Fruit fly (Drosophila melanogaster) whole organism, larva: Measurements from ENCODE around the gene Elba3.

Source experiments
- noc ChIP-seq: fragments of 200-800 bp; sonication (Bioruptor generic); optimal IDR thresholded peaks from 3 replicates; lab custom pipeline; 2019; ENCODE audit warnings: missing biosample characterization, mild to moderate bottlenecking, missing genetic modification characterization, moderate library complexity

Gene Elba3

DNA sequence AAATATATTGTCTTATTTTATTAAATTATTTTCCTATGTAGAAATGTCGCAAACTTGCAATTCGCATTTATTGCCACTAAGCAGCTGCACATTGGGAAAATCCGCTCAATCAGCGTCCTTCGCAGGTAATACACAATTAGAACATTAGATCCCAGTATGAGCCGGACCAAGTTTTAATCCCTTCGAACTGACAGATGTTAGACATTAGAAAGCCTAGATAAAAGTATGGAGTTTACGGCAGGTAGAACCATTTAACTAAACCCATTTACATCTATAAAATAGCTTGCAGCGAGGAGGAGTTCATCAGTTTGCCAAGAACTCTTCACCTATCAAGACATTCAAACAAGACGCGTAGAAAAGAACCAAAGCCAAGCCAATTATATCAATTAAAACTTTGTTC is at the start of gene Elba3:
Gene Elba3 (plus strand): TSS at position 301 of the 400 bp plus-strand sequence.
- no peak for TF ChIP-seq noc (tag; lab: Kevin White, UChicago)

DNA sequence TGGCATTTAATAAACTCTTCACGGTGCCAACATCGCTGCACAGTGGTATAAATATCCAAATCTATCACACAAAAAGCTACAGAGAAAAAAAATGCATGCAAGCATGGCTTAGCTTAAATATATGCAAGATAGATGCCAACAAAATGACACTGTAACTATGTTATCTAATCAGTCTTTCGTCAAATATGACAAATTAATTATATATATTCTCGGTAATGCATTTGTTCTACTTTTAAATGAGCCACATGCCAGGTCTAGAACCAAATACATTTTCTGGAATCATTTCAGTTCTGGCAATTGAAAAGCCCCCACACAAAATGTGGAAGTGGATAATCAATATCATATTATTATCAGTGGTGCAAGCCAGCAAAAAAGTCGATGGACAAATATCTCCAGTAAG is 46.3 kb upstream of the Elba3 start, which contains the start of gene BG642163:
Gene BG642163 (plus strand): TSS at position 301 of the 400 bp plus-strand sequence.
- no peak for TF ChIP-seq noc (tag; lab: Kevin White, UChicago)

DNA sequence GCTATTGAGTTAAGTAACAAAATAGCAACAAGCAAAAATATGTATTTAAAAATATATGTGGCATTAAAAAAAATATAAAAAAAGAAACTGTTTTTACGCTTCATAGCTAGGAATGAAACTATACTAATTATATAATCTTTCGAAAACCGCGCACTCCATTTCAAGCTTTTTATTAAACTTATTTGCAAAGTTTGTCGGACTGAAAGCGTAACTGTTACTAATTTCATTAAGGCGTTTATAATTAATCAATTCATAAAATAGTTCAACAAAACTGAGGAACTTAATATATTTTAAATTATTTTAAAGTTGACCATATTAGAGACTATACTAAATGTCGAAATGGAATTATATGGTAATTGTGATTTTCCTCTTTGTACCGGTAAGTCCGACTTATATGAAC is 44.6 kb upstream of the Elba3 start, which contains the start of gene CG15635:
Gene CG15635 (plus strand): TSS at position 301 of the 400 bp plus-strand sequence.
- TF ChIP-seq noc (tag; lab: Kevin White, UChicago): no peak

DNA sequence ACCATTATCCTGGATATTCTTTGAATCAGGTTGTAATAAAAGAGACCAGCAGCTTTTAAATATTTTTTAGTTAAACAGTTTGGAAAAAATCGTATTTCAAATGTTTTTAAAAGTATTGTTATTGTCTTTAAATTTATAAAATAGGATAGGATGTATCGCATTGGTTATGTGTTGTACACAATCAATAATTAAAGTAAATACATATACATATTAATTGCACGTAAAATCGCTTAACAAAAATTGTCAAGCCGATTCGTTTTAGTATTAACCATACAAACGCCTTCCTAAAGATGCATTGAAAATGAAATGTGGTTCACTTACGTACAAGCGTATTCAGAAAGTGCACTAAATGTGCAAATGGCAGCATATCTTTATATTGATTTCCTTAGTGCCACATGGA is 40.6 kb upstream of the Elba3 start, which contains the start of gene CG43798:
Gene CG43798 (plus strand): TSS at position 301 of the 400 bp plus-strand sequence.
- no peak for TF ChIP-seq noc (tag; lab: Kevin White, UChicago)

DNA sequence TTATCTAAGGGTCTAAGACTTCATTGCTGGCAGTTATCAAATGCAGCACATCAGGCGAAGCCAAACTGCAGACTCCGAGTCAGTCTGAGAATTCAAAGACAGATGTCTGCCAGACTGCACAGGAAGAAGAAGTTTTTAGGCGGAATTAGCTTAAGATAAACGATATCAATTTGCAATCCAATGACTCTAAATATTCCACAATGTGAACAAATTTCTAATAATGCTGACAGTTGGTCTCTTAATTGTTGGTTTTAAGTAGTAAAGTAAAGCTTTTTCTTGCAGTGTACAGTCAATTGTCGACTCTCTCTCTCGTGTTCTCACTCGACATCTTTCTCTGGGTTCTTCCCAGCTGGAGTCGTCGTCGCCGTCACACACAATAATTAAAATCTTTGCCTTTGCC is 38.5 kb upstream of the Elba3 start:
- TF ChIP-seq noc (tag; lab: Kevin White, UChicago): no peak

DNA sequence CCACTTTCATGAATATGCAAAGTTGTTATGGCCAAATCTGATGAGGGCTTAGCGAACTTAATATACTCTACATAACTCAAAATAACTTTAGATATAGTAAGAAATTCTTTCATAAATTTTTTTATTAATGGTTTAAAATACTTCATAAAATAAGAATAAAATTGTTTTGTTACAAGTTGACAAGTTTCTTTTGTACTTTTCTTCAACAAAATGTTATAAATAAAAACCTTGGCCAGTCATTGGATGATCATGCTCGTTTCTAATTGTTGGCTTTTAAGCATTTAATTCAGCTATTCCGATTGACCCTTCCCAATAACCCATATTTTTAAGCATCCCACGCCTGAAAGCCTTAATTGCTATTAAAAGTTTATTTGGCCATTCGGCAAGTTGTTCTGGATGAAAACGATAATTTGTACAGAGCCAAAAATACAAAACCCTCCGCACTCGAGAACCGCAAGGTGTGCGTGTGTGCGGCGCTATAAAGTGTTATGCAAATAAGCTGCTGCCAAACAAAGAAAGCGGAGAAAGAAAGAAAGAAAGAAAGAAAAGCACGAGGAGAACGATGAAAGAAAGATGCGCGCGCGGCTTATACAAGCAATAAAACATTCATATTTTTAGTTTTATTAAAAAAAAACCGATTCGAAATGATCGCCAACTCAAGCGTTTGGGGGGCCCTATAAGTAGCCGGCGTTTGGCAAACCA is 36.4 kb upstream of the Elba3 start, which contains the start of gene CG3355:
Gene CG3355 (plus strand): TSS at position 652 of the 702 bp plus-strand sequence.
- TF ChIP-seq noc (tag; lab: Kevin White, UChicago): no peak

DNA sequence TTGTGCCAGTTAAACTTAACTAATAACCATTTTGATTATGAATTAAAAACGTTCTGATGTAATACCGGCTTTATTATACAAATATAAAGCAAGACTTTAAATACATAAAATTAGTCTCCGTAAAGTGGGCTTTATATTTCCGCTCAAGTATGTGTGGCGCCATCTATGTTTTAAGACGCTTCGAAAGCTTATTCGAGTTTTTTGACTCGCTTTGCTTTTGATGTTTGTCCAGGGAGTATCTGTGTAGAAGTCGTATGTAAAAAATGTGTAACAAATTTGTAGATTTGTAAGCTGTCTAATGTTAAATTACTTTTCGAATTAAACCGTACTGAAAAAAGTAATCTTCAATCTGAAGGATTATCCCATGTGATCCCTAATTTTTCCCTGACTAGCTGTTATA is 26.4 kb upstream of the Elba3 start:
- no peak for TF ChIP-seq noc (tag; lab: Kevin White, UChicago)

DNA sequence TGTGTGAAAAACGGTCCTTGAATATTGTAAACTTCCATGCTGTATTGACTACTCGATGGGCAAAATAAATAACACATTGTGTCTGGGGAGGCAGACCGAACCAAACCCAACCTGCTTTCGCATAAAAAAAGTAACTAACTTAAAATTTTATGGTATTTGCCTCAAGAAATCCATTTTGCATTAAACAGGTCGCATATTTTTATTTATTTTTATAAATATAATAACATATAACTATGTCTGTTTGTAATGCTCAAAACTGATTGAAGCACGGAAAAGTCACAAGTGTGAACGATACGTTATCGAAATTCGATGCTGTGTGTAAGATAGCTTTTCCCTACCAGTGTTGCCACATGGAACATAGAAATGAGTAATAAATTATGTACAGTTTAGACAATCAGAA is 4.9 kb upstream of the Elba3 start, which contains the start of gene CG11929:
Gene CG11929 (plus strand): TSS at position 301 of the 400 bp plus-strand sequence.
- no peak for TF ChIP-seq noc (tag; lab: Kevin White, UChicago)

DNA sequence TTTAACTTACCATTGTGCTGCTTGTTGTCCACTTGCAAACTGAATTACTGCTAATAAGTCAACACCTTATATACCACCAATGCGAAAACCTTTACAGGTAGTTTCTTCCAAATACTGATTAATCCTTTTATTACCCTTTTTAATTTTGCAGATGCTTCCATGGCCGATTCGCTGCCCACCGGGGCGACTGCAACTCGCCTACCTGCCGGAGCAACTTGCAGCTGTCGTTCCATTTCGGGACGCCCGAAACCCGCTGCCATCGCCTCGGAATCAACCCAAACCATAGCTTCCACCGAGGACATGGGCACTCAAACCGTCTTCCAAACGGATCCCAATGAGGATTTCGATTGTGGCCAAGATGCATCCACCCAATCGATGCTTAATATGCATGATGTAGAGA is 3.0 kb upstream of the Elba3 start, which contains the start of gene Elba1:
Gene Elba1 (minus strand): TSS at position 101 of the 400 bp plus-strand sequence.
- no peak for TF ChIP-seq noc (tag; lab: Kevin White, UChicago)

DNA sequence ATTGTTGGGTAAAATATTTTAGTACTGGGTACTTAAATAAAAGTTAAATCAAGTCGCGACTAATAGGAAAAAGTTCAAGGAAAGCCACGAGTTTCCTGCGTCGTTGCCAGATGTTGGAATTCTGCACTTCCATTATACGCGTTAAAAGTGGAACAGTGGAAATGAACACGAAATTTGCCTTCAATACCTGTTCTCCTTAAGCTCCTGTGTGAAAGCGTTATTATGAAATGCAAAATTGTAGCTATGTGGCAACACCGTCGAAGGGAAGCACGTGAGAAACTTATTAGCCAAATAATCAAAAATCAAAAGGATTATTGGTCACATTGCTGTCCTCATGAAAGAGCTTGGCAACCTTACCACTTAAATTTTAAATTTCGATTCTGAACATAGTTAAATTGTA is 3.3 kb downstream of the Elba3 start, which contains the start of gene CG3251:
Gene CG3251 (minus strand): TSS at position 101 of the 400 bp plus-strand sequence.
- no peak for TF ChIP-seq noc (tag; lab: Kevin White, UChicago)

DNA sequence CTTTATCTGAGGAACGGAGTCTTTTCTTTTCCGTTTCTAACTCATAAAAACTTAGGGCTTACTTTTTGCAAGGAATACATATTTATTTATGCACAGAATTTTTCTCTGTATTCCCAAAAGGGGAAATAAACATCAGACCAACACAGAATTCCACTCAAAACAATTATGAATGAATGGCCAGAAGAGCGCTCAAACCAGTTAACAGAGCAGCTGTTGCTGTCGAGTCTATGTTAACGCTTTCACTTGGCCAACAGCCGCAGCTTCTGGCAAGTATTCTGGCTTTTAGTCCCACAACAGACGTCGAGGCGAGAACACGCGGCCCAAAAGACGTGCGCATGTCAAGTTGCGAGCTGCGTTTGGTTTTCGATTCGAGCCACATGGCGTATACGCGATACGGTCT is 7.1 kb downstream of the Elba3 start, which contains the start of gene dcma:
Gene dcma (plus strand): TSS at position 301 of the 400 bp plus-strand sequence.
- no peak for TF ChIP-seq noc (tag; lab: Kevin White, UChicago)

DNA sequence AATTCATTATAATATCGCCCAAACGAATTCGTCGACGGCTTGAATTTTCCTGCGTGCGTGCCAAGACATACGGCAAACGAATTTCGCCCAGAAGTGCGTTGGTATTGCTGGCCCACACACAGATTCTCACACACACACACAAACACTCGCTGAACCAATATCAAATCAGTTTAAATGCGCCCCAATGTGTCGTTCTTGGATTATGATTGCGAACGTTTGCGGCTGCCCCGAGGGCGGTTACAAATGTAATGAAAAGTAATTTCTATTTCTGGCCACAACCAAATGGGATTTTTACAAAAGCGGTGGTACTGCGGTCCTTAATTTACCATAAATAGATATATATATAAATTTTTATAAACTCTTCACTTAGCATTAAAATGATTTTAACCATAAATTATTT is 11.5 kb downstream of the Elba3 start:
- TF ChIP-seq noc (tag; lab: Kevin White, UChicago): no peak

DNA sequence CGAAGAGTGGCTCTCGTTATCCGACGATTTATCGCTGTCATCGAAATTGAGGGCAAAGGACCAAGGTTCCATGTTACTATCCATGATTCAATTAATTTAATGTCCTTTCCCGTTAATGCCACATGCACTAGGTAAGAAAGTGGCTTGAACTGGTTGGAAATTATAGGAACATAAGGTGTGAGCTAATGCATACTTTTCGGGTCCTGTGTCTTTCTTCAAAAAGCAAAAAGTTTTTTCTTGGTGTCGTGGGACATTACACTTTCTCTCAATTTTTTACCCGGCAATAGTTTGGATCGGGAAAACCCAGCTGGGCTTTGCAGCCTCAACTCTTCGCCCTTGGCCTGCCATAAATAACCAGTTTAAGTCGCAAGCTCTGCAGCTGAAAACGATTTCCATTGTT is 14.1 kb downstream of the Elba3 start, which contains the start of gene Taf12L:
Gene Taf12L (minus strand): TSS at position 101 of the 400 bp plus-strand sequence.
- no peak for TF ChIP-seq noc (tag; lab: Kevin White, UChicago)

DNA sequence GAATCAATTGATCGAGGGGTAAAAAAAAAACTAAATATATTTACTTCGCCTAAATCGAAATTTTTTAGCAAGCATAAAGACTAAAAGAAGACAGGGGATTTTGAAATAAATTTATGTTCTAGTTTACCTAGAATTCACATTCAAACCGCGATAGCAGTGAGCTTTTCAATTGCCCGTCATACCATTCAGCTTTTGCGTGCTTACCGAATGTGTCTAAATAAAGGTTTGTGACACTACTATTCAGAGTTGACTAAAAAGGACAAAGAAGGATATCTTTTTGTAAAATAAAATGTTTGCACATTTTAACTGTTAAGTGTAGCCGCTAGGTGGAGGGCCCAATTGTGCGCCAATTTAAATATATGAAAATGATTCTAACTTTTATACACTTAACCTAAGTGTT is 38.7 kb downstream of the Elba3 start:
- no peak for TF ChIP-seq noc (tag; lab: Kevin White, UChicago)

DNA sequence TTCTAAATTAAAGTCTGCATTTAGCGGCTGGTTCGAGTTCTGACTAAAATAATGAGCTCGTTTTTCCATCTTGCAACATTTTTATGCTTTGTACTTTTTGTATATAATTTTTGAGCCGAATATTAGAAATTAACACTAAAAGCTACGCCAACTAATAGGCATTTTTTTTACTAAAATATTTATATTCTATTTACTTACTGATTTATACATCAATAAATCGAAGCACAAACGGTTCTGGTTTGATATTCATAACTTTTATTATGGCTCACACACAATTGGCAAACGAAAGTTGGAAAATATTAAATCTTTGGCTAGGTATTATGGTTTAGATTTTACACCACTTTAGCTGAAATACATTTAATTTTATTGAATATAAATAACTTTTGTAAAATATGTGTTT is 47.0 kb downstream of the Elba3 start, which contains the start of gene CG15631:
Gene CG15631 (minus strand): TSS at position 101 of the 400 bp plus-strand sequence.
- TF ChIP-seq noc (tag; lab: Kevin White, UChicago): no peak
